Worm (Caenorhabditis elegans) whole organism, late embryonic: ENCODE data around the gene ilys-6.

Experiments used
- C38D4.7 ChIP-seq: fragments of 200-800 bp; sonication (Bioruptor generic); optimal IDR thresholded peaks from 2 replicates; lab custom pipeline; 2018; ENCODE audit warnings: mild to moderate bottlenecking, missing genetic modification characterization, moderate library complexity, missing compliant biosample characterization
- K02D7.2 ChIP-seq: sonication (generic microtip); optimal IDR thresholded peaks from 2 replicates; lab custom pipeline; 2017; ENCODE audit warnings: mild to moderate bottlenecking, missing genetic modification characterization, missing compliant biosample characterization
- ama-1 ChIP-seq: fragments of 150-350 bp; optimal IDR thresholded peaks from 2 replicates; lab custom pipeline; 2014
- ceh-18 ChIP-seq: sonication (generic microtip); optimal IDR thresholded peaks from 2 replicates; lab custom pipeline; 2016; ENCODE audit warnings: missing genetic modification characterization, missing compliant biosample characterization
- ceh-19 ChIP-seq: fragments of 200-800 bp; sonication (Bioruptor generic); optimal IDR thresholded peaks from 2 replicates; lab custom pipeline; 2018; ENCODE audit warnings: mild to moderate bottlenecking, missing genetic modification characterization, missing compliant biosample characterization
- ceh-2 ChIP-seq: sonication (generic microtip); optimal IDR thresholded peaks from 2 replicates; lab custom pipeline; 2016; ENCODE audit warnings: missing genotype, missing genetic modification characterization, missing compliant biosample characterization
- ceh-22 ChIP-seq: sonication (generic microtip); optimal IDR thresholded peaks from 2 replicates; lab custom pipeline; 2017; ENCODE audit warnings: missing biosample characterization, missing genetic modification characterization
- ceh-34 ChIP-seq: sonication (generic microtip); optimal IDR thresholded peaks from 2 replicates; lab custom pipeline; 2016; ENCODE audit warnings: mild to moderate bottlenecking, missing genetic modification characterization, missing compliant biosample characterization
- ceh-6 ChIP-seq: fragments of 200-800 bp; sonication (Bioruptor generic); optimal IDR thresholded peaks from 2 replicates; lab custom pipeline; 2018; ENCODE audit warnings: mild to moderate bottlenecking, missing genetic modification characterization, missing compliant biosample characterization
- dmd-4 ChIP-seq: sonication (generic microtip); optimal IDR thresholded peaks from 2 replicates; lab custom pipeline; 2016; ENCODE audit warnings: borderline replicate concordance, missing genetic modification characterization, missing compliant biosample characterization
- dve-1 ChIP-seq: sonication (generic microtip); optimal IDR thresholded peaks from 2 replicates; lab custom pipeline; 2017; ENCODE audit warnings: antibody characterized with exemption, mild to moderate bottlenecking, missing genetic modification characterization, missing compliant biosample characterization
- eyg-1 ChIP-seq: sonication (generic microtip); optimal IDR thresholded peaks from 2 replicates; lab custom pipeline; 2016; ENCODE audit warnings: missing genotype, missing genetic modification characterization, missing compliant biosample characterization
- fax-1 ChIP-seq: sonication (generic microtip); optimal IDR thresholded peaks from 2 replicates; lab custom pipeline; 2016; ENCODE audit warnings: missing genotype, missing genetic modification characterization, missing compliant biosample characterization
- fkh-10 ChIP-seq: fragments of 150-350 bp; optimal IDR thresholded peaks from 2 replicates; lab custom pipeline; 2014; ENCODE audit warnings: missing biosample characterization, missing genetic modification reagents, missing genetic modification characterization
- fkh-6 ChIP-seq: sonication (generic microtip); optimal IDR thresholded peaks from 2 replicates; lab custom pipeline; 2016; ENCODE audit warnings: missing genetic modification characterization, missing compliant biosample characterization
- hlh-30 ChIP-seq: sonication (generic microtip); optimal IDR thresholded peaks from 2 replicates; lab custom pipeline; 2017; ENCODE audit warnings: antibody characterized with exemption, missing genetic modification characterization, missing compliant biosample characterization; ENCODE audit not compliant: insufficient read depth
- hlh-6 ChIP-seq: sonication (generic microtip); optimal IDR thresholded peaks from 2 replicates; lab custom pipeline; 2016; ENCODE audit warnings: missing genotype, missing genetic modification characterization, missing compliant biosample characterization
- lim-6 ChIP-seq: sonication (generic microtip); optimal IDR thresholded peaks from 2 replicates; lab custom pipeline; 2016; ENCODE audit warnings: missing genetic modification characterization, missing compliant biosample characterization
- lin-11 ChIP-seq: fragments of 200-800 bp; sonication (Bioruptor generic); optimal IDR thresholded peaks from 2 replicates; lab custom pipeline; 2018; ENCODE audit warnings: mild to moderate bottlenecking, missing genetic modification characterization, missing compliant biosample characterization
- madf-2 ChIP-seq: sonication (generic microtip); optimal IDR thresholded peaks from 2 replicates; lab custom pipeline; 2017; ENCODE audit warnings: missing genetic modification characterization, missing compliant biosample characterization
- nhr-232 ChIP-seq: sonication (generic microtip); optimal IDR thresholded peaks from 2 replicates; lab custom pipeline; 2016; ENCODE audit warnings: missing genetic modification characterization, missing compliant biosample characterization
- npax-4 ChIP-seq: sonication (generic microtip); optimal IDR thresholded peaks from 2 replicates; lab custom pipeline; 2016; ENCODE audit warnings: missing genetic modification characterization, missing compliant biosample characterization
- odd-2 ChIP-seq: sonication (generic microtip); optimal IDR thresholded peaks from 2 replicates; lab custom pipeline; 2017; ENCODE audit warnings: antibody characterized with exemption, mild to moderate bottlenecking, missing genetic modification characterization, missing compliant biosample characterization
- pat-9 ChIP-seq: fragments of 200-800 bp; sonication (Bioruptor generic); optimal IDR thresholded peaks from 2 replicates; lab custom pipeline; 2018; ENCODE audit warnings: mild to moderate bottlenecking, missing genetic modification characterization, moderate library complexity, missing compliant biosample characterization
- pha-2 ChIP-seq: sonication (generic microtip); optimal IDR thresholded peaks from 2 replicates; lab custom pipeline; 2017; ENCODE audit warnings: mild to moderate bottlenecking, missing genetic modification characterization, missing compliant biosample characterization
- pqm-1 ChIP-seq: sonication (generic microtip); optimal IDR thresholded peaks from 2 replicates; lab custom pipeline; 2016; ENCODE audit warnings: missing genetic modification characterization, missing compliant biosample characterization
- pros-1 ChIP-seq: fragments of 150-350 bp; optimal IDR thresholded peaks from 2 replicates; lab custom pipeline; 2014; ENCODE audit warnings: missing biosample characterization, missing genetic modification reagents, missing genetic modification characterization
- ref-2 ChIP-seq: sonication (generic microtip); optimal IDR thresholded peaks from 2 replicates; lab custom pipeline; 2016; ENCODE audit warnings: missing genetic modification characterization, missing compliant biosample characterization
- rnt-1 ChIP-seq: sonication (generic microtip); optimal IDR thresholded peaks from 2 replicates; lab custom pipeline; 2016; ENCODE audit warnings: missing genetic modification characterization, missing compliant biosample characterization
- sdc-2 ChIP-seq: sonication (generic microtip); optimal IDR thresholded peaks from 2 replicates; lab custom pipeline; 2016; ENCODE audit warnings: missing genotype, missing genetic modification characterization, missing compliant biosample characterization
- tbx-2 ChIP-seq: sonication (generic microtip); optimal IDR thresholded peaks from 2 replicates; lab custom pipeline; 2016; ENCODE audit warnings: missing genetic modification characterization, missing compliant biosample characterization
- tbx-7 ChIP-seq: sonication (generic microtip); optimal IDR thresholded peaks from 2 replicates; lab custom pipeline; 2016; ENCODE audit warnings: missing genotype, missing genetic modification characterization, missing compliant biosample characterization
- ttx-3 ChIP-seq: sonication (generic microtip); optimal IDR thresholded peaks from 2 replicates; lab custom pipeline; 2016; ENCODE audit warnings: missing genetic modification reagents, missing genetic modification characterization, missing compliant biosample characterization
- unc-3 ChIP-seq, 2 experiments: fragments of 200-800 bp in 1 of 2; sonication (Bioruptor generic) in 1 of 2; sonication (generic microtip) in 1 of 2; conservative IDR thresholded peaks in 1 of 2; optimal IDR thresholded peaks in 1 of 2; 2 replicates each; pipeline versions ENCODE4 v1.3.6 to Lab custom; 2016 to 2022; ENCODE audit warnings: missing compliant biosample characterization in 2 of 2, missing genetic modification characterization in 2 of 2, missing genetic modification reagents in 1 of 2
- unc-42 ChIP-seq: sonication (generic microtip); optimal IDR thresholded peaks from 2 replicates; lab custom pipeline; 2016; ENCODE audit warnings: missing genotype, missing genetic modification characterization, missing compliant biosample characterization
- unc-55 ChIP-seq: sonication (generic microtip); optimal IDR thresholded peaks from 2 replicates; lab custom pipeline; 2017; ENCODE audit warnings: missing biosample characterization, missing genetic modification reagents, missing genetic modification characterization
- ztf-16 ChIP-seq: sonication (generic microtip); optimal IDR thresholded peaks from 2 replicates; lab custom pipeline; 2017; ENCODE audit warnings: missing genetic modification characterization, missing compliant biosample characterization

The ilys-6 gene

ce11 chrIV:4068480-4068879, 5.0 kb upstream of the ilys-6 start, which contains the start of gene fbxb-55:
fbxb-55 (plus strand) TSS chrIV:4068780.
- TF ChIP-seq ceh-2 (no peak), fkh-6 (no peak), ceh-34 (tag; lab: Kevin White, UChicago) (no peak), hlh-6 (tag; lab: Kevin White, UChicago) (no peak), ttx-3 (no peak), eyg-1 (no peak), unc-42 (tag; lab: Kevin White, UChicago) (no peak), dve-1 (no peak), tbx-7 (tag; lab: Kevin White, UChicago) (no peak), pat-9 (no peak), hlh-30 (tag; lab: Kevin White, UChicago) (no peak), pha-2 (tag; lab: Kevin White, UChicago) (no peak), ceh-18 (tag; lab: Kevin White, UChicago) (no peak), unc-3 (GFP tag; conservative IDR thresholded peaks at IDR 0.05; lab: Robert Waterston, UW) (no peak), unc-3 (tag; optimal IDR thresholded peaks at IDR 0.05; lab: Kevin White, UChicago) (no peak), pqm-1 (tag; lab: Kevin White, UChicago) (no peak), ama-1 (lab: Kevin White, UChicago) (no peak), dmd-4 (tag; lab: Kevin White, UChicago) (no peak)

ce11 chrIV:4067336-4067735, 3.9 kb upstream of the ilys-6 start:
- no peak for TF ChIP-seq nhr-232 (tag; lab: Kevin White, UChicago)
- TF ChIP-seq fkh-10 (GFP tag; lab: Kevin White, UChicago), result no peak
- no peak for TF ChIP-seq unc-55
- no peak for TF ChIP-seq ceh-34 (tag; lab: Kevin White, UChicago)
- no peak for TF ChIP-seq tbx-7 (tag; lab: Kevin White, UChicago)
- no peak for TF ChIP-seq ceh-19 (GFP tag; lab: Kevin White, UChicago)

- TF ChIP-seq npax-4 (tag; lab: Kevin White, UChicago), result no peak
- peak; percentile 64 for TF ChIP-seq unc-55
- no peak for TF ChIP-seq lin-11 (tag; lab: Kevin White, UChicago)
- TF ChIP-seq C38D4.7 (GFP tag; lab: Kevin White, UChicago), result no peak
- peak; percentile 0 for TF ChIP-seq rnt-1
- no peak for TF ChIP-seq pros-1 (tag; lab: Kevin White, UChicago)
Observed at ce11 chrIV:4055297-4055696, 8.2 kb downstream of the ilys-6 start.

ce11 chrIV:4053405-4053804, 10.1 kb downstream of the ilys-6 start:
- TF ChIP-seq pros-1 (tag; lab: Kevin White, UChicago), result no peak

- TF ChIP-seq unc-42 (tag; lab: Kevin White, UChicago), result peak; percentile 75
- no peak for TF ChIP-seq K02D7.2 (tag; lab: Kevin White, UChicago)
- no peak for TF ChIP-seq ceh-6 (GFP tag; lab: Kevin White, UChicago)
- TF ChIP-seq ceh-34 (tag; lab: Kevin White, UChicago), result no peak
- TF ChIP-seq ceh-22 (tag; lab: Kevin White, UChicago), result no peak
- TF ChIP-seq tbx-2 (tag; lab: Kevin White, UChicago), result no peak
- no peak for TF ChIP-seq ref-2 (tag; lab: Kevin White, UChicago)
- TF ChIP-seq, all 69 proteins: peak for 1
Observed at ce11 chrIV:4052274-4052673, 11.2 kb downstream of the ilys-6 start.

ce11 chrIV:4051539-4051938, 11.9 kb downstream of the ilys-6 start, which contains the start of gene wrt-5:
wrt-5 (minus strand) TSS chrIV:4051639.
- TF ChIP-seq ztf-16 (tag; lab: Kevin White, UChicago) (no peak), sdc-2 (no peak), odd-2 (no peak), ceh-18 (tag; lab: Kevin White, UChicago) (no peak), fax-1 (tag; lab: Kevin White, UChicago) (no peak), fkh-6 (no peak), pqm-1 (tag; lab: Kevin White, UChicago) (no peak), lim-6 (tag; lab: Kevin White, UChicago) (no peak), madf-2 (tag; lab: Kevin White, UChicago) (no peak)
